Worm (Caenorhabditis elegans) whole organism, L3 larva: ENCODE measurements around the gene T12G3.11.

Experiments used
- aly-2 ChIP-seq: fragments of 150-350 bp; optimal IDR thresholded peaks from 2 replicates; lab custom pipeline; 2014; ENCODE audit warnings: missing biosample characterization, missing genetic modification characterization
- ceh-28 ChIP-seq: fragments of 150-350 bp; optimal IDR thresholded peaks from 2 replicates; lab custom pipeline; 2014; ENCODE audit warnings: missing biosample characterization, missing genetic modification reagents, missing genetic modification characterization
- daf-12 ChIP-seq: fragments of 150-350 bp; optimal IDR thresholded peaks from 2 replicates; lab custom pipeline; 2014; ENCODE audit warnings: missing biosample characterization, missing genetic modification reagents, missing genetic modification characterization
- egl-27 ChIP-seq: sonication (generic microtip); optimal IDR thresholded peaks from 4 replicates; lab custom pipeline; 2017; ENCODE audit warnings: missing biosample characterization, missing genetic modification reagents, missing genetic modification characterization
- egl-5 ChIP-seq: fragments of 150-350 bp; optimal IDR thresholded peaks from 2 replicates; lab custom pipeline; 2017; ENCODE audit warnings: missing biosample characterization, missing genetic modification reagents, missing genetic modification characterization, inconsistent platforms
- elt-2 ChIP-seq: sonication (generic microtip); optimal IDR thresholded peaks from 2 replicates; lab custom pipeline; 2016; ENCODE audit warnings: missing genetic modification reagents, mild to moderate bottlenecking, missing genetic modification characterization, missing compliant biosample characterization
- eor-1 ChIP-seq, 2 experiments: fragments of 150-350 bp; optimal IDR thresholded peaks; 2 replicates each; lab custom pipeline; 2014 to 2018; ENCODE audit warnings: missing biosample characterization in 2 of 2, missing genetic modification characterization in 2 of 2
- fkh-10 ChIP-seq: sonication (generic microtip); optimal IDR thresholded peaks from 2 replicates; lab custom pipeline; 2017; ENCODE audit warnings: missing biosample characterization, missing genetic modification reagents, missing genetic modification characterization
- fos-1 ChIP-seq: fragments of 150-350 bp; optimal IDR thresholded peaks from 2 replicates; lab custom pipeline; 2014; ENCODE audit warnings: missing biosample characterization, missing genetic modification characterization
- hmg-11 ChIP-seq: sonication (generic microtip); optimal IDR thresholded peaks from 2 replicates; lab custom pipeline; 2016; ENCODE audit warnings: missing genetic modification characterization, missing compliant biosample characterization
- jun-1 ChIP-seq: fragments of 150-350 bp; optimal IDR thresholded peaks from 2 replicates; lab custom pipeline; 2014; ENCODE audit warnings: missing biosample characterization, missing genetic modification reagents, missing genetic modification characterization
- lin-15B ChIP-seq: fragments of 150-350 bp; optimal IDR thresholded peaks from 2 replicates; lab custom pipeline; 2014; ENCODE audit warnings: missing biosample characterization, missing genetic modification characterization
- mml-1 ChIP-seq: fragments of 150-350 bp; sonication (generic microtip); optimal IDR thresholded peaks from 3 replicates; lab custom pipeline; 2014; ENCODE audit warnings: missing biosample characterization, missing genetic modification characterization
- nfya-1 ChIP-seq: sonication (generic microtip); optimal IDR thresholded peaks from 2 replicates; lab custom pipeline; 2017; ENCODE audit warnings: missing genetic modification characterization, mild to moderate bottlenecking, missing compliant biosample characterization, antibody characterized with exemption, moderate library complexity; ENCODE audit not compliant: insufficient read depth
- nhr-11 ChIP-seq: fragments of 150-350 bp; optimal IDR thresholded peaks from 2 replicates; lab custom pipeline; 2014; ENCODE audit warnings: missing biosample characterization, missing genetic modification characterization
- nhr-12 ChIP-seq: fragments of 150-350 bp; optimal IDR thresholded peaks from 2 replicates; lab custom pipeline; 2014; ENCODE audit warnings: missing biosample characterization, missing genetic modification characterization
- nhr-23 ChIP-seq: fragments of 150-350 bp; optimal IDR thresholded peaks from 2 replicates; lab custom pipeline; 2014; ENCODE audit warnings: missing biosample characterization, missing genetic modification reagents, missing genetic modification characterization
- nhr-25 ChIP-seq: sonication (generic microtip); optimal IDR thresholded peaks from 2 replicates; lab custom pipeline; 2017; ENCODE audit warnings: missing biosample characterization, missing genetic modification characterization
- nhr-28 ChIP-seq: fragments of 150-350 bp; optimal IDR thresholded peaks from 2 replicates; lab custom pipeline; 2014; ENCODE audit warnings: missing biosample characterization, missing genetic modification characterization
- nhr-43 ChIP-seq: sonication (generic microtip); optimal IDR thresholded peaks from 2 replicates; lab custom pipeline; 2016; ENCODE audit warnings: mild to moderate bottlenecking, missing genetic modification characterization, missing compliant biosample characterization; ENCODE audit not compliant: poor library complexity, severe bottlenecking
- pha-4 ChIP-seq: fragments of 150-350 bp; optimal IDR thresholded peaks from 2 replicates; lab custom pipeline; 2014; ENCODE audit warnings: missing biosample characterization, missing genetic modification reagents, missing genetic modification characterization
- pqm-1 ChIP-seq: fragments of 150-350 bp; optimal IDR thresholded peaks from 2 replicates; lab custom pipeline; 2017; ENCODE audit warnings: missing biosample characterization, missing genetic modification characterization, inconsistent platforms
- skn-1 ChIP-seq: fragments of 150-350 bp; optimal IDR thresholded peaks from 2 replicates; lab custom pipeline; 2014; ENCODE audit warnings: missing biosample characterization, missing genetic modification characterization
- snpc-4 ChIP-seq: fragments of 150-350 bp; optimal IDR thresholded peaks from 2 replicates; lab custom pipeline; 2014; ENCODE audit warnings: missing biosample characterization, missing genetic modification characterization
- unc-39 ChIP-seq: sonication (generic microtip); optimal IDR thresholded peaks from 4 replicates; lab custom pipeline; 2017; ENCODE audit warnings: missing biosample characterization, missing genetic modification characterization
- unc-62 ChIP-seq: fragments of 150-350 bp; sonication (generic microtip); optimal IDR thresholded peaks from 4 replicates; lab custom pipeline; 2014; ENCODE audit warnings: missing biosample characterization, missing genetic modification reagents, missing genetic modification characterization
- ztf-11 ChIP-seq: fragments of 150-350 bp; optimal IDR thresholded peaks from 2 replicates; lab custom pipeline; 2014; ENCODE audit warnings: missing biosample characterization, missing genetic modification characterization
- ztf-4 ChIP-seq: fragments of 150-350 bp; optimal IDR thresholded peaks from 2 replicates; lab custom pipeline; 2014; ENCODE audit warnings: missing biosample characterization, missing genetic modification characterization

The T12G3.11 gene

DNA sequence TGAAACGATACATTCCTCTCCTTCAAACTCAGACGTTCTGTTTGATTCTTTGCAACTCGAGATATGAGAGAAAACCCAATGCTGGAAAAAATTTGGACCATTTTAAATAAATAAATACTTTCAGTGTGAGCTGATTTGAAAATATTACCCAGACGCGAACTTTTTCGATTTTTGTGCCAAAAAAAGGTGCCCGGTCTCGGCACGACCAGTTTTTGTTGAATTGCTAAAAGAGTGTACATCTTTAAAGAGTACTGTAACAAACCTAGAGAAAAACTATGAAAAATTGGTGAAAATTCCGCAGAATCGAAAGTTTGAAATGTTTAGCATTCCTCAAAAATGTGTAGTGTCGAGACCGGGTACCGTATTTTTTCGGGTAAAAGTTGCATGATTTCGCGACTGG is 31.7 kb upstream of the T12G3.11 start, which contains the start of gene K08E4.8:
Gene K08E4.8, minus strand, starts transcription at position 101 of the 400 bp plus-strand sequence.
- TF ChIP-seq nfya-1 (tag; lab: Kevin White, UChicago) (no peak), nhr-28 (tag; lab: Kevin White, UChicago) (no peak), elt-2 (tag; lab: Kevin White, UChicago) (no peak), snpc-4 (tag; lab: Kevin White, UChicago) (no peak), egl-27 (tag; lab: Kevin White, UChicago) (no peak), nhr-11 (no peak), mml-1 (tag; lab: Kevin White, UChicago) (no peak), nhr-12 (no peak), ceh-28 (tag; lab: Kevin White, UChicago) (no peak), ztf-4 (tag; lab: Kevin White, UChicago) (no peak)

DNA sequence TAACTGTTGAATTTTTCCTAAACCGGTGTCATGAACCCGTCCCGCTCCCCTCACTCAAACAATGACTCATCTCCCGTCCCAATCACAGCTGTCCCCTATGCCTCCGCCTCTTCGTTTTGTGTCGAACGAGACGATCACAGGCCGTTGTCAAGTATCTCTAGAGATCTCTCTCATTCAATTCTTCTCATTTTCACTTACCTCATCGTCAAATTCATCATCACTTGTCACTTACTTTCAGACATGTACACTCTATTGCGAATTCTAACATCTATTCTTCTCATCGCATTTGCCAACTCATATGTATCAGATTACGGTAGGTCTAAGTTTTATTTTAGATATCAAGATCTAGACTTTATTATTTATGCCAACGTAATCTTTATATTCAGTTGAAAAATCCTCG is 27.9 kb upstream of the T12G3.11 start, which contains the start of gene K08E4.3:
Gene K08E4.3, plus strand, starts transcription at position 235 of the 400 bp plus-strand sequence.
- TF ChIP-seq daf-12 (tag; lab: Kevin White, UChicago) (no peak), nhr-25 (no peak), nhr-12 (no peak), jun-1 (no peak), nfya-1 (tag; lab: Kevin White, UChicago) (peak; percentile 55), ztf-11 (no peak), unc-62 (GFP tag; lab: Kevin White, UChicago) (peak; percentile 33)

DNA sequence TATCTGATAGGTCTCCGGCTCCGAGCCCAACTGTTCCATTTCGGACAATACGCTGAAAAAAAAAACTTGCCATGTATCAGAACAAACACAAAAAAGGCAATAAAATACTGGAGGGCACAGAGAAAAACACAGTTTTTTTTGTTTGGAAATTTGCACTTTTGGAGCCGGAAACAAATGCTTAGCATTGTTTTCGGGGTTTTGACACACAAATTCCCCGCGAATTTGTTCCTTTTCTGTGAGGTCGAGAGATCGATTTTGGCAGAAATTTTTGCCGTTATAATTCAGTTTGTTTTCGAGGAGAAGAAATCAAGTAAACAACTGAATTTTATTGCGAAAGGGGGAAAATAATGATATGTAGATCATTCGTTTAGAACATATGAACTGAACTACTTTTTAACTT is 27.0 kb upstream of the T12G3.11 start, which contains the start of gene K08E4.2:
Gene K08E4.2, minus strand, starts transcription at position 54 of the 400 bp plus-strand sequence.
- no peak for TF ChIP-seq unc-39
- TF ChIP-seq skn-1, result no peak
- no peak for TF ChIP-seq egl-5 (tag; lab: Kevin White, UChicago)
- no peak for TF ChIP-seq nfya-1 (tag; lab: Kevin White, UChicago)
- no peak for TF ChIP-seq ztf-11
- TF ChIP-seq pqm-1, result no peak
- no peak for TF ChIP-seq fkh-10
- TF ChIP-seq jun-1, result no peak
- TF ChIP-seq fos-1 (tag; lab: Kevin White, UChicago), result no peak
- no peak for TF ChIP-seq ztf-4 (tag; lab: Kevin White, UChicago)
- no peak for TF ChIP-seq nhr-23
- TF ChIP-seq aly-2 (tag; lab: Kevin White, UChicago), result no peak

DNA sequence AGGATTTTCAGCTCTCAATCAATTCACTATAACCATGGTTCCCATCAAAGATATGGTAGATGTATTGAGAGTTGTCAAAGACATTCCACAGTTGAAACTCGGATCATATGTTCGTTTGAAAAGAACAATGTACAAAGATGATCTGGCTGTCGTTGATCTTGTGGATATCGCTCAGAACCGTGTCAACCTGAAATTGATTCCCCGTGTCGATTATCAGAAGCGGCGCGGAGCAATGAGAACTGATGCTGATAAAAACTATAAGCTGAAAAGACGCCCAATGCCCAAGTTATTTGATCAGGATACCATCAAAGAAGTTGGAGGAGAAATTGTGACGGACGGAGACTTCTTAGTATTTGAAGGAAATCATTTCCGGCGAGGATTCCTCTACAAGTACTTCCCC is 22.9 kb upstream of the T12G3.11 start:
- TF ChIP-seq eor-1 (tag; optimal IDR thresholded peaks at IDR 0.05; lab: Kevin White, UChicago), result no peak

DNA sequence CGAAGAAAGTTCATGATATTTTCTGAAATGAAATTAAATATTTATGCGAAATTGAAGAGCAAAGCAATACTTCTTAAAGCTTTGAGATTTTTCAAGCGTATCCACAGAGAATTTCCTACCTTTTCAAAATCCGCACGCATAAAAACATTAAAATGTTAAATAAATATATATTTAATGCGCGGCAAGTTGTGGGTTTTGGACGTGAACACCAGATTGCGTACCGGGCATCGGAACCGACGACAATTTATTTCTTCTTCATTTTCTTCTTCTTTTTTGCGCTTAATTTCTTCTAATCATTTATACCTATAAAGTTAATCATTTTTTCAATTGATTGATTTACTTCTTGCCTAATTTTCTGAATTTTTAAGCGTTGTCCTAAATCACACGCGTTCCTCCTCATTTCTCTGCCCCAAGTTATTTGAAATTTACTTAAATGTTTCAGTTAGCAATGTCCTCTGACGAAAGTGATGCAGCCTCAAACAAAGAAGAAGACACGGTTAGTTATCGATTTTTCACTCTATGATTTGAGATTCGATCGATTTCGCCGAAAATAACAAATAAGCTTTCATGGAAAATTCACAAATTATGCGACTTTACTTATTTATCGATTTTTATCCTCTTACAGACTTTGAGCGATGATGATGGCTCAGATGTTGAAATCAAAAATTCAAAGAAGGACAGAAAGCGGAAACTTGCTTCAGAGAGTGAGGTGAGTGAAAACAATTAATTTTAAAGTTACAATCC is 21.6 kb upstream of the T12G3.11 start, which contains the start of the genes bre-5 and spt-5:
Gene bre-5, minus strand, starts transcription at position 167 of the 744 bp plus-strand sequence.
Gene spt-5, plus strand, starts transcription at position 443 of the 744 bp plus-strand sequence.
- TF ChIP-seq ztf-11 (no peak), hmg-11 (tag; lab: Kevin White, UChicago) (peak; percentile 47), eor-1 (tag; optimal IDR thresholded peaks at IDR 0.05; lab: Kevin White, UChicago) (no peak), nhr-43 (tag; lab: Kevin White, UChicago) (no peak), nhr-23 (peak; percentile 21), ceh-28 (tag; lab: Kevin White, UChicago) (peak; percentile 35), lin-15B (tag; lab: Kevin White, UChicago) (peak; percentile 36), pha-4 (tag; lab: Kevin White, UChicago) (peak; percentile 64)

DNA sequence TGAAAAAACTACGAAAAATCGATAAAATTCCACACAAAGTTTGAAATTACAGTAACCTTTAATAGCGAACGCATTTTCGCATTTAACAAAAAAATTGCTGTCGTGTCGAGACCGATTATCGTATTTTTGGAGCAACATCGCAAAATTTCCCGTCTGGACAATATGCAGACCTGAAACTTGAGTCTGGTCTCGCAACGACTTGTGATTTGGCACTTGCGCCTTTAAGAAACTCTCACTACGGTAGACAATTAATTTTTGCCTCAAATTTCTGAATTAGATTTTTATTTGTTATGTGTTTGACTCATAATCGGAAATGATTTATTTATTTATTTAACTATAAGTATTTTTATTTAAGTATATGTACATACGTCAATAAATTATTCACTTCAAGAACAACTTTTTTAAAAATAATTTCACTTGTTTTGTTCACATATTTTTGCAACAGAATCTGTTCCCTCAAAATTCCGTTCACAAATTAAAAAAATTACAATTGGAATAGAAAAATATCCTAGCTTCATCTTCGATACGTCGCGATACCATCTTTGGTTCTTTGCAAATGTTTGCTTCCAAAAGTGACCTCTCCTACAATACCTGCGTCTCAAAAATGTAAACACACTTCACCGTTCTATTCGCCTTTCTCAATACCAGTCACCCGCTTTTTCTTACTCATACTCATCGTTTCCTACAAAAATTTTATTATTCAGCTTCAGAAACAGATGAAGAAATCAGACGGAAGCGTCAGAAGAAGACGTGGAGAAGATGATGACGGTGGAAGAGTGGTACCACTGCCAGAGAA is 18.2 kb upstream of the T12G3.11 start, which contains the start of gene T12G3.4:
Gene T12G3.4, plus strand, starts transcription at position 705 of the 796 bp plus-strand sequence.
- TF ChIP-seq skn-1 (no peak), fkh-10 (no peak), egl-5 (tag; lab: Kevin White, UChicago) (no peak), hmg-11 (tag; lab: Kevin White, UChicago) (no peak), pha-4 (tag; lab: Kevin White, UChicago) (peak; percentile 90), nhr-43 (tag; lab: Kevin White, UChicago) (no peak)
